Fruit fly (Drosophila melanogaster): ENCODE results near the gene vex.

vex gene

DNA sequence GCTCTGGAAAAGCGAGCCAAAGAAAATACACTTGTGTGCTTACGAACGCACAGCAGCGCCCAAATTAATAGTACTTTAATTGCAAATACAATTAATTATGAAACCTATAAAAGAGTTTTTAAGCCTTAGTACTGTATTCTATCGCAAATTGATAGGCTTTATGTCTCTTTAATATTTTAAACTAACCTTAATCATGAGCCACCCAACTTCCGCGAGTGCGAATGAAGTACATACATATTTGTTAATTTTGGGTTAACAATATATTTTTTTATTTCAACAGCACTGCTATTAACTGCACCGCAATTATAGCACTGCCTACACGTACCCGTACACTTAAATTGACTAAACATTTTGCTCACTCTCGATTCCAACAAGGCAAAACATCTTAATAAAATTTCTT, 41.5 kb upstream of the vex start (continued):
- TF ChIP-seq Hr78 (GFP tag; optimal IDR thresholded peaks at IDR 0.05) (no peak), NfI (GFP tag; optimal IDR thresholded peaks at IDR 0.05) (peak; percentile 49), Lim3 (GFP tag; IDR thresholded peaks at IDR 0.05) (no peak), CG11695 (GFP tag; IDR thresholded peaks at IDR 0.05) (peak; percentile 69; the same call in 1 of the 3 replicates), CG32532 (GFP tag; IDR thresholded peaks at IDR 0.05) (peak; percentile 31; the same call in 1 of the 2 replicates), ind (GFP tag; optimal IDR thresholded peaks at IDR 0.05) (peak; percentile 46), CG18599 (GFP tag; optimal IDR thresholded peaks at IDR 0.05) (peak; percentile 78), Nf-YC (tag; optimal IDR thresholded peaks at IDR 0.05) (no peak), Ptx1 (GFP tag; IDR thresholded peaks at IDR 0.05) (peak; percentile 58), CG5180 (GFP tag; optimal IDR thresholded peaks at IDR 0.05) (no peak), CG31441 (GFP tag; IDR thresholded peaks at IDR 0.05) (peak; percentile 40; the same call in 1 of the 2 replicates), Sox102F (GFP tag; optimal IDR thresholded peaks at IDR 0.05) (peak; percentile 72), Pdp1 (GFP tag; optimal IDR thresholded peaks at IDR 0.05) (peak in 1 of 2 experiments; percentile 36), Hsf (GFP tag; optimal IDR thresholded peaks at IDR 0.05) (peak; percentile 26), CG15479 (GFP tag; optimal IDR thresholded peaks at IDR 0.05) (no peak), gem (tag; optimal IDR thresholded peaks at IDR 0.05) (peak; percentile 75), CG12071 (GFP tag; optimal IDR thresholded peaks at IDR 0.05) (peak; percentile 5), CG11456 (GFP tag; IDR thresholded peaks at IDR 0.05) (no peak), zfh1 (GFP tag; IDR thresholded peaks at IDR 0.05) (0 out of 3 replicates have a peak, but pooled peaks have one; percentile 12), Hand (GFP tag; optimal IDR thresholded peaks at IDR 0.05) (peak; percentile 52), ems (GFP tag; optimal IDR thresholded peaks at IDR 0.05) (no peak), BtbVII (GFP tag; optimal IDR thresholded peaks at IDR 0.05) (peak; percentile 49), CG4424 (GFP tag; optimal IDR thresholded peaks at IDR 0.05) (peak; percentile 1), CG9727 (GFP tag; optimal IDR thresholded peaks at IDR 0.05) (peak; percentile 24), CG34224 (GFP tag; IDR thresholded peaks at IDR 0.05; ENCODE audit: partially characterized antibody) (no peak), ranshi (GFP tag; IDR thresholded peaks at IDR 0.05) (peak; percentile 51; the same call in 1 of the 2 replicates), pum (GFP tag; optimal IDR thresholded peaks at IDR 0.05) (no peak), seq (GFP tag; IDR thresholded peaks at IDR 0.05) (peak; percentile 48; the same call in 1 of the 2 replicates), CG14441 (GFP tag; IDR thresholded peaks at IDR 0.05) (peak; percentile 51; the same call in 1 of the 2 replicates), CG17361 (GFP tag; IDR thresholded peaks at IDR 0.05) (no peak; the same call in 2 of the 3 replicates), CG3847 (GFP tag; IDR thresholded peaks at IDR 0.05) (0 out of 2 replicates have a peak, but pooled peaks have one; percentile 16), CG14014 (GFP tag; IDR thresholded peaks at IDR 0.05) (peak; percentile 10; the same call in 1 of the 2 replicates), peb (GFP tag; IDR thresholded peaks at IDR 0.05) (0 out of 2 replicates have a peak, but pooled peaks have one; percentile 8), Nf-YA (GFP tag; IDR thresholded peaks at IDR 0.05) (no peak), Fer2 (tag; optimal IDR thresholded peaks at IDR 0.05) (no peak), h (optimal IDR thresholded peaks at IDR 0.05) (no peak), zen2 (GFP tag; IDR thresholded peaks at IDR 0.05; ENCODE audit: partially characterized antibody) (no peak), CG10147 (GFP tag; optimal IDR thresholded peaks at IDR 0.05) (no peak), kni (GFP tag; optimal IDR thresholded peaks at IDR 0.05) (no peak), Med (GFP tag) (peak; percentile 85), CG4282 (GFP tag; optimal IDR thresholded peaks at IDR 0.05) (no peak), CG4820 (GFP tag; optimal IDR thresholded peaks at IDR 0.05) (peak; percentile 38), CG17385 (GFP tag; optimal IDR thresholded peaks at IDR 0.05) (peak; percentile 57), pita (GFP tag; optimal IDR thresholded peaks at IDR 0.05) (no peak), dpn (GFP tag; optimal IDR thresholded peaks at IDR 0.05) (peak in 1 of 2 experiments; percentile 57), so (GFP tag; IDR thresholded peaks at IDR 0.05) (peak; percentile 12; the same call in 1 of the 3 replicates), bcd (GFP tag; optimal IDR thresholded peaks at IDR 0.05) (peak; percentile 61), crol (GFP tag; IDR thresholded peaks at IDR 0.05) (no peak), Rx (GFP tag; IDR thresholded peaks at IDR 0.05) (no peak; the same call in 1 of the 2 replicates), Ets65A (GFP tag) (peak; percentile 73), NC2α (GFP tag; optimal IDR thresholded peaks at IDR 0.05) (no peak)

Measured in whole organism, embryonic.